Fruit fly (Drosophila melanogaster) whole organism, pupa: ENCODE results near the gene CG32081.

ENCODE experiments used
- CG10348 ChIP-seq: fragments of 200-800 bp; sonication (Bioruptor generic); IDR thresholded peaks from 2 replicates; pipeline ENCODE4 v1.3.6; 2022; ENCODE audit warnings: missing biosample characterization, missing genetic modification characterization
- CG12605 ChIP-seq: fragments of 200-800 bp; sonication (Bioruptor generic); IDR thresholded peaks from 2 replicates; pipeline ENCODE4 v1.3.6; 2022; ENCODE audit warnings: missing biosample characterization, missing genetic modification characterization
- CG13204 ChIP-seq: fragments of 200-800 bp; sonication (Bioruptor generic); optimal IDR thresholded peaks from 2 replicates; lab custom pipeline; 2018; ENCODE audit warnings: missing biosample characterization, mild to moderate bottlenecking, missing genetic modification characterization, moderate library complexity
- CG14655 ChIP-seq: fragments of 200-800 bp; sonication (Bioruptor generic); optimal IDR thresholded peaks from 3 replicates; lab custom pipeline; 2017; ENCODE audit warnings: mild to moderate bottlenecking, missing biosample characterization, missing genetic modification reagents, missing genetic modification characterization
- CG15710 ChIP-seq: fragments of 200-800 bp; sonication (Bioruptor generic); optimal IDR thresholded peaks from 2 replicates; lab custom pipeline; 2018; ENCODE audit warnings: missing biosample characterization, mild to moderate bottlenecking, missing genetic modification characterization, moderate library complexity
- CG17806 ChIP-seq: fragments of 200-800 bp; sonication (Bioruptor generic); optimal IDR thresholded peaks from 2 replicates; lab custom pipeline; 2018; ENCODE audit warnings: missing biosample characterization, mild to moderate bottlenecking, missing genetic modification characterization, moderate library complexity
- CG32121 ChIP-seq: fragments of 200-800 bp; sonication (Bioruptor generic); IDR thresholded peaks from 2 replicates; pipeline ENCODE4 v1.3.6; 2022; ENCODE audit warnings: missing biosample characterization, missing genetic modification characterization
- CG34367 ChIP-seq: fragments of 200-800 bp; sonication (Bioruptor generic); optimal IDR thresholded peaks from 2 replicates; lab custom pipeline; 2018; ENCODE audit warnings: missing biosample characterization, mild to moderate bottlenecking, missing genetic modification characterization
- CG4496 ChIP-seq: fragments of 200-800 bp; sonication (Bioruptor generic); IDR thresholded peaks from 3 replicates; pipeline ENCODE4 v1.3.6; 2022; ENCODE audit warnings: missing biosample characterization, missing genetic modification characterization
- CG8159 ChIP-seq: fragments of 200-800 bp; sonication (Bioruptor generic); optimal IDR thresholded peaks from 3 replicates; lab custom pipeline; 2018; ENCODE audit warnings: missing biosample characterization, mild to moderate bottlenecking, missing genetic modification characterization, moderate library complexity
- CG8301 ChIP-seq: fragments of 200-800 bp; sonication (Bioruptor generic); optimal IDR thresholded peaks from 2 replicates; lab custom pipeline; 2018; ENCODE audit warnings: missing biosample characterization, mild to moderate bottlenecking, missing genetic modification characterization
- CG9948 ChIP-seq: fragments of 200-800 bp; sonication (Bioruptor generic); optimal IDR thresholded peaks from 2 replicates; lab custom pipeline; 2018; ENCODE audit warnings: missing biosample characterization, mild to moderate bottlenecking, missing genetic modification characterization, moderate library complexity
- D1 ChIP-seq: fragments of 200-800 bp; sonication (Bioruptor generic); optimal IDR thresholded peaks from 2 replicates; lab custom pipeline; 2018; ENCODE audit warnings: missing biosample characterization, mild to moderate bottlenecking, missing genetic modification characterization, moderate library complexity
- EcR ChIP-seq: fragments of 200-800 bp; sonication (Bioruptor generic); optimal IDR thresholded peaks from 3 replicates; lab custom pipeline; 2019; ENCODE audit warnings: missing biosample characterization, missing genetic modification characterization, mild to moderate bottlenecking, moderate library complexity, missing genetic modification reagents
- Ets98B ChIP-seq: fragments of 200-800 bp; sonication (Bioruptor generic); IDR thresholded peaks from 2 replicates; pipeline ENCODE4 v1.3.6; 2022; ENCODE audit warnings: missing biosample characterization, missing genetic modification characterization
- Pif1A ChIP-seq: fragments of 200-800 bp; sonication (Bioruptor generic); optimal IDR thresholded peaks from 3 replicates; lab custom pipeline; 2016; ENCODE audit warnings: missing biosample characterization, missing genetic modification characterization
- Pif1B ChIP-seq: fragments of 200-800 bp; sonication (Bioruptor generic); optimal IDR thresholded peaks from 3 replicates; lab custom pipeline; 2016; ENCODE audit warnings: missing biosample characterization, missing genetic modification characterization
- Snoo ChIP-seq: fragments of 200-800 bp; sonication (Bioruptor generic); optimal IDR thresholded peaks from 3 replicates; lab custom pipeline; 2017; ENCODE audit warnings: missing biosample characterization, mild to moderate bottlenecking, missing genetic modification characterization, inconsistent platforms
- fd96Ca ChIP-seq: fragments of 200-800 bp; sonication (Bioruptor generic); IDR thresholded peaks from 3 replicates; pipeline ENCODE4 v1.3.6; 2022; ENCODE audit warnings: missing biosample characterization, missing genetic modification characterization
- gl ChIP-seq: fragments of 200-800 bp; sonication (Bioruptor generic); optimal IDR thresholded peaks from 2 replicates; lab custom pipeline; 2018; ENCODE audit warnings: missing biosample characterization, mild to moderate bottlenecking, missing genetic modification characterization
- rn ChIP-seq: fragments of 200-800 bp; sonication (Bioruptor generic); IDR thresholded peaks from 2 replicates; pipeline ENCODE4 v1.3.6; 2022; ENCODE audit warnings: missing biosample characterization, missing genetic modification characterization

Gene CG32081

DNA sequence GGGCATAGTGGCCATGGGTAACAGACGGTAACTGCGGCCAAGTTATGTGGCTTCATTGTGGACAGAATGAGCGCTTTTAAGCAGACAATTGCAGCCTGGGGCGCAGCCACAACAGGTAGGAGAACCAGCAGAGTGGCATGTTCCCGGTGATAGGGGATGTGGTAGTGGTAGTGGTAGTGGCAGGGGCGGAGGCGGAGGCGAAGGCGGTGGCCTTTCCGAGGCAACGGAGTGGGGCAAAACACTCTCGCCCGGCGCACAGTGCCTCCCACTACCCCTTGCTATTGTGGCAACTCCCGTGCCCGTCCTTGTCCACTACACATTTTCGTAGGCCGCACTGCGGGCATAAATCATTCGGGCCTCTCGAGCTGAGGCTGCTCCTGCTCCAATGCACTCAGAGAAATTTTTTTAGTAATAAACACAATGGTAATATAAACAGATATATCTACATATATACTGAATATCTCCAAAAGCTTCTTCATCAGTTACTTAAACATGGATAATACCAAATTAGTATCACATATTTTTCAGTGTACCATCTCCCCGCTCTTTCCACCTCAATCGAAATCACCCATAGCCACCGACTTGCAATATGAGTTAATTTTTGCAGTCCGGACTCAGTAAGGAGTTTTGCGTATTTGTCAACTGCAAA lies 6.1 kb downstream of the CG32081 start:
- peak; percentile 25 for TF ChIP-seq EcR
- TF ChIP-seq Snoo (tag; lab: Kevin White, UChicago), result peak; percentile 62
- TF ChIP-seq gl (tag; lab: Kevin White, UChicago), result peak; percentile 65
- TF ChIP-seq CG34367, result peak; percentile 74
- peak; percentile 77 for TF ChIP-seq Pif1A (GFP tag; lab: Kevin White, UChicago)
- TF ChIP-seq fd96Ca, result peak; percentile 74
- peak; percentile 66 for TF ChIP-seq CG32121
- peak; percentile 85 for TF ChIP-seq CG17806 (tag; lab: Kevin White, UChicago)
- TF ChIP-seq CG9948 (tag; lab: Kevin White, UChicago), result peak; percentile 80
- peak; percentile 66 for TF ChIP-seq Pif1B (GFP tag; lab: Kevin White, UChicago)
- peak; percentile 76 for TF ChIP-seq Ets98B (GFP tag; lab: Robert Waterston, UW)
- TF ChIP-seq CG8301 (tag; lab: Kevin White, UChicago), result peak; percentile 70
- TF ChIP-seq CG4496, result peak; percentile 78
- 0 out of 2 replicates have a peak, but pooled peaks have one; percentile 31 for TF ChIP-seq rn (GFP tag; lab: Robert Waterston, UW)
- TF ChIP-seq CG12605, result peak; percentile 73
- peak; percentile 77 for TF ChIP-seq CG14655 (GFP tag; lab: Kevin White, UChicago)
- TF ChIP-seq D1 (tag; lab: Kevin White, UChicago), result peak; percentile 56
- TF ChIP-seq CG10348 (GFP tag; lab: Robert Waterston, UW), result no peak
- TF ChIP-seq CG8159 (tag; lab: Kevin White, UChicago), result peak; percentile 83
- TF ChIP-seq CG15710 (tag; lab: Kevin White, UChicago), result peak; percentile 79
- TF ChIP-seq CG13204, result peak; percentile 72

dm6 chr3L:11035039-11035438 lies 7.7 kb downstream of the CG32081 start:
- TF ChIP-seq rn (GFP tag; lab: Robert Waterston, UW) (no peak), CG15710 (tag; lab: Kevin White, UChicago) (no peak), fd96Ca (no peak), Ets98B (GFP tag; lab: Robert Waterston, UW) (no peak), CG8159 (tag; lab: Kevin White, UChicago) (no peak), CG10348 (GFP tag; lab: Robert Waterston, UW) (no peak), CG9948 (tag; lab: Kevin White, UChicago) (no peak), CG4496 (no peak), CG13204 (no peak), CG34367 (no peak)

DNA sequence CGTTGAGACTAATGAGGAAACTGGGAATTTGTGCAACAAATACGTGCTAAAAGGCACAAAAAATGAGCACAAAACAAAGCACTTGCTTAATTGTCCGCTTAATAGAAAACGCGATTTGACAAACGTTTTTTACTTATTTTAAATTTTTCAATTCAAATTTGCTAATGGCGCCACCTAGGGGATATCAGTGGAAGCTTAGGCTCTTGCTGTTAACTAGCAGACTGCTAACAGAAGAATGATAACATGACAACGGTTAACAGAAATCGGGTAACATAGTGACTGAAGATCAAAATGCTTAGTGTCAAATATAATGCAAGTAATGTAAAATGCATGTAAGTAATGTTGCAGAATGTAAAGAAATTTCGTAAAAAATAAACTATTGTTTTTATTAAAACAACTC lies 13.8 kb downstream of the CG32081 start:
- TF ChIP-seq Ets98B (GFP tag; lab: Robert Waterston, UW) (no peak), Pif1B (GFP tag; lab: Kevin White, UChicago) (no peak), D1 (tag; lab: Kevin White, UChicago) (no peak), CG14655 (GFP tag; lab: Kevin White, UChicago) (no peak), Snoo (tag; lab: Kevin White, UChicago) (no peak), CG17806 (tag; lab: Kevin White, UChicago) (no peak), CG8159 (tag; lab: Kevin White, UChicago) (no peak), gl (tag; lab: Kevin White, UChicago) (no peak), CG9948 (tag; lab: Kevin White, UChicago) (no peak), CG34367 (no peak), Pif1A (GFP tag; lab: Kevin White, UChicago) (no peak), CG8301 (tag; lab: Kevin White, UChicago) (no peak), CG4496 (no peak), fd96Ca (no peak), CG32121 (no peak), CG10348 (GFP tag; lab: Robert Waterston, UW) (no peak)

DNA sequence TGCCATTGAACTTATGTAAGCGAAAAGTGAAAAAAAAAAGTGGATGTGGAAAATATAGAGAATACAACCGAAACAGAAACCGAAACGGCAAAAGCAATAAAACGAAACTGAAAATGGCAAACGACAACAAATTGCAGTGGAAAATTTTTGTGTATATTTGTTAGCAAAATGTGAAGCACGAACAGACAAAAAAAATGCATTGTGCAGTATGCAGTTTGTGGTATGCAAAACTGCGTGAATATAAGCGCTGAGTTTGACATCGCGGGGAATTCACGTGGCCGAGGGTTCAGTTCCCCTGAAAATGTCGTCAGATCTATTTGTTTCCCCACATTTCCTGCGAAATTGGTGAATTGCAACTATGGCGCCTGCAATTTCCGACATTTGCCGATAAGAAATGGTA lies 16.3 kb downstream of the CG32081 start:
- TF ChIP-seq EcR (no peak), Snoo (tag; lab: Kevin White, UChicago) (no peak), D1 (tag; lab: Kevin White, UChicago) (no peak), CG15710 (tag; lab: Kevin White, UChicago) (no peak), CG8159 (tag; lab: Kevin White, UChicago) (no peak), rn (GFP tag; lab: Robert Waterston, UW) (no peak), Pif1A (GFP tag; lab: Kevin White, UChicago) (no peak), Ets98B (GFP tag; lab: Robert Waterston, UW) (no peak), Pif1B (GFP tag; lab: Kevin White, UChicago) (no peak)

- no peak for TF ChIP-seq rn (GFP tag; lab: Robert Waterston, UW)
- no peak for TF ChIP-seq CG4496
- no peak for TF ChIP-seq CG9948 (tag; lab: Kevin White, UChicago)
- no peak for TF ChIP-seq CG15710 (tag; lab: Kevin White, UChicago)
- TF ChIP-seq fd96Ca, result no peak
- TF ChIP-seq Ets98B (GFP tag; lab: Robert Waterston, UW), result no peak
- TF ChIP-seq CG17806 (tag; lab: Kevin White, UChicago), result no peak
- no peak for TF ChIP-seq Pif1B (GFP tag; lab: Kevin White, UChicago)
- TF ChIP-seq D1 (tag; lab: Kevin White, UChicago), result no peak
- TF ChIP-seq CG8159 (tag; lab: Kevin White, UChicago), result no peak
Measured at dm6 chr3L:11045009-11045408, 17.6 kb downstream of the CG32081 start.

- TF ChIP-seq CG32121, result no peak
- no peak for TF ChIP-seq Pif1A (GFP tag; lab: Kevin White, UChicago)
- no peak for TF ChIP-seq Pif1B (GFP tag; lab: Kevin White, UChicago)
- TF ChIP-seq CG9948 (tag; lab: Kevin White, UChicago), result no peak
- no peak for TF ChIP-seq CG12605
- TF ChIP-seq Snoo (tag; lab: Kevin White, UChicago), result no peak
- TF ChIP-seq Ets98B (GFP tag; lab: Robert Waterston, UW), result no peak
- no peak for TF ChIP-seq CG13204
- TF ChIP-seq, all 21 proteins: peak for 0
Measured at dm6 chr3L:11046559-11046958, 19.2 kb downstream of the CG32081 start.
